Fruit fly (Drosophila melanogaster) whole organism, embryonic: ENCODE measurements around the gene CG9270.

Experiments
- Awh ChIP-seq: fragments of 200-800 bp; sonication (Bioruptor generic); IDR thresholded peaks from 2 replicates; pipeline ENCODE4, ENCODE4 v1.3.6; 2022; ENCODE audit warnings: missing biosample characterization, missing genetic modification characterization
- Blimp-1 ChIP-seq: fragments of 200-800 bp; sonication (Bioruptor generic); optimal IDR thresholded peaks from 3 replicates; lab custom pipeline; 2018; ENCODE audit warnings: missing biosample characterization, missing genetic modification characterization, mild to moderate bottlenecking, moderate library complexity, missing genetic modification reagents
- CG10431 ChIP-seq: fragments of 200-800 bp; sonication (Bioruptor generic); optimal IDR thresholded peaks from 3 replicates; lab custom pipeline; 2018; ENCODE audit warnings: missing biosample characterization, mild to moderate bottlenecking, missing genetic modification characterization
- CG12769 ChIP-seq: fragments of 200-800 bp; sonication (Bioruptor generic); optimal IDR thresholded peaks from 2 replicates; lab custom pipeline; 2019; ENCODE audit warnings: missing biosample characterization, mild to moderate bottlenecking, missing genetic modification characterization, moderate library complexity
- CG13123 ChIP-seq: fragments of 200-800 bp; sonication (Bioruptor generic); optimal IDR thresholded peaks from 2 replicates; lab custom pipeline; 2016; ENCODE audit warnings: missing biosample characterization, missing genetic modification characterization
- CG14965 ChIP-seq: fragments of 200-800 bp; sonication (Bioruptor generic); optimal IDR thresholded peaks from 2 replicates; lab custom pipeline; 2016; ENCODE audit warnings: missing biosample characterization, missing genetic modification characterization, borderline replicate concordance
- CG15696 ChIP-seq: fragments of 200-800 bp; sonication (Bioruptor generic); optimal IDR thresholded peaks from 2 replicates; lab custom pipeline; 2019; ENCODE audit warnings: missing biosample characterization, mild to moderate bottlenecking, missing genetic modification characterization, moderate library complexity
- CG1603 ChIP-seq: fragments of 200-800 bp; sonication (Bioruptor generic); optimal IDR thresholded peaks from 2 replicates; lab custom pipeline; 2019; ENCODE audit warnings: missing biosample characterization, mild to moderate bottlenecking, missing genetic modification characterization, moderate library complexity
- CG18011 ChIP-seq: fragments of 200-800 bp; sonication (Bioruptor generic); optimal IDR thresholded peaks from 2 replicates; lab custom pipeline; 2017; ENCODE audit warnings: missing biosample characterization, missing genetic modification characterization, mild to moderate bottlenecking, moderate library complexity, missing genotype
- CG18262 ChIP-seq: fragments of 200-800 bp; optimal IDR thresholded peaks from 3 replicates; lab custom pipeline; 2019; ENCODE audit warnings: missing biosample characterization, mild to moderate bottlenecking, missing genetic modification characterization, moderate library complexity
- CG2116 ChIP-seq: fragments of 200-800 bp; sonication (Bioruptor generic); optimal IDR thresholded peaks from 3 replicates; lab custom pipeline; 2018; ENCODE audit warnings: missing biosample characterization, mild to moderate bottlenecking, missing genetic modification characterization
- CG2712 ChIP-seq: fragments of 200-800 bp; optimal IDR thresholded peaks from 3 replicates; lab custom pipeline; 2019; ENCODE audit warnings: missing biosample characterization, mild to moderate bottlenecking, missing genetic modification characterization, moderate library complexity
- CG4328 ChIP-seq: fragments of 200-800 bp; sonication (Bioruptor generic); optimal IDR thresholded peaks from 3 replicates; lab custom pipeline; 2017; ENCODE audit warnings: missing biosample characterization, missing genetic modification reagents, missing genetic modification characterization
- CG4360 ChIP-seq: fragments of 200-800 bp; sonication (Bioruptor generic); IDR thresholded peaks from 2 replicates; pipeline ENCODE4 v1.3.6; 2022; ENCODE audit warnings: missing biosample characterization, missing genetic modification characterization
- CG6254 ChIP-seq: fragments of 200-800 bp; sonication (Bioruptor generic); optimal IDR thresholded peaks from 3 replicates; lab custom pipeline; 2017; ENCODE audit warnings: mild to moderate bottlenecking, missing biosample characterization, missing genetic modification reagents, missing genetic modification characterization
- CG6813 ChIP-seq: fragments of 200-800 bp; sonication (Bioruptor generic); optimal IDR thresholded peaks from 2 replicates; lab custom pipeline; 2017; ENCODE audit warnings: missing biosample characterization, missing genetic modification characterization, mild to moderate bottlenecking, moderate library complexity, missing genetic modification reagents
- CG9727 ChIP-seq: fragments of 200-800 bp; sonication (Bioruptor generic); optimal IDR thresholded peaks from 3 replicates; lab custom pipeline; 2017; ENCODE audit warnings: missing biosample characterization, mild to moderate bottlenecking, missing genetic modification characterization
- Dek ChIP-seq: fragments of 200-800 bp; sonication (Bioruptor generic); optimal IDR thresholded peaks from 3 replicates; lab custom pipeline; 2019; ENCODE audit warnings: missing biosample characterization, mild to moderate bottlenecking, missing genetic modification characterization, moderate library complexity
- GATAe ChIP-seq: fragments of 200-800 bp; sonication (Bioruptor generic); conservative IDR thresholded peaks from 2 replicates; pipeline ENCODE4 v1.3.6; 2022; ENCODE audit warnings: missing biosample characterization, missing genetic modification characterization
- Hr51 ChIP-seq, 2 experiments: fragments of 200-800 bp; sonication (Bioruptor generic); optimal IDR thresholded peaks; 2 replicates in 1 of 2; 3 replicates in 1 of 2; lab custom pipeline; 2016 to 2018; ENCODE audit warnings: missing biosample characterization in 2 of 2, missing genetic modification characterization in 2 of 2, mild to moderate bottlenecking in 1 of 2, moderate library complexity in 1 of 2
- Hr78 ChIP-seq, 2 experiments: fragments of 200-800 bp in 1 of 2; fragments of >200 bp in 1 of 2; sonication (Bioruptor generic) in 1 of 2; optimal IDR thresholded peaks; 2 replicates each; lab custom pipeline; 2017 to 2019; ENCODE audit warnings: missing biosample characterization in 2 of 2, missing genetic modification characterization in 2 of 2, mild to moderate bottlenecking in 1 of 2, moderate library complexity in 1 of 2
- Med ChIP-seq: fragments of 200-800 bp; sonication (Bioruptor generic); peaks from one replicate; lab custom pipeline; 2016; ENCODE audit warnings: missing biosample characterization, missing genetic modification characterization, mild to moderate bottlenecking, inconsistent platforms, moderate library complexity
- Nf-YC ChIP-seq: fragments of 200-800 bp; optimal IDR thresholded peaks from 3 replicates; lab custom pipeline; 2019; ENCODE audit warnings: missing biosample characterization, mild to moderate bottlenecking, missing genetic modification characterization, moderate library complexity
- Pdp1 ChIP-seq, 2 experiments: fragments of 200-800 bp; sonication (Bioruptor generic); optimal IDR thresholded peaks; 3 replicates each; lab custom pipeline; 2016; ENCODE audit warnings: missing biosample characterization in 2 of 2, missing genetic modification characterization in 2 of 2, mild to moderate bottlenecking in 1 of 2, moderate library complexity in 1 of 2
- Scr ChIP-seq: fragments of 200-800 bp; sonication (Bioruptor generic); IDR thresholded peaks from 2 replicates; pipeline ENCODE4 v1.3.6; 2022; ENCODE audit warnings: missing biosample characterization, missing genetic modification characterization; ENCODE audit not compliant: partially characterized antibody
- Spps ChIP-seq: fragments of 200-800 bp; sonication (Bioruptor generic); optimal IDR thresholded peaks from 2 replicates; lab custom pipeline; 2018; ENCODE audit warnings: missing biosample characterization, mild to moderate bottlenecking, missing genetic modification characterization
- TFAM ChIP-seq: fragments of 200-800 bp; sonication (Bioruptor generic); optimal IDR thresholded peaks from 2 replicates; lab custom pipeline; 2017; ENCODE audit warnings: missing biosample characterization, missing genetic modification characterization, inconsistent platforms
- Vsx1 ChIP-seq: fragments of 200-800 bp; sonication (Bioruptor generic); optimal IDR thresholded peaks from 2 replicates; lab custom pipeline; 2017; ENCODE audit warnings: missing biosample characterization, mild to moderate bottlenecking, missing genetic modification characterization, missing genetic modification reagents
- Xrp1 ChIP-seq: fragments of 200-800 bp; sonication (Bioruptor generic); IDR thresholded peaks from 2 replicates; pipeline ENCODE4 v1.3.6; 2022; ENCODE audit warnings: missing biosample characterization, missing genetic modification characterization
- abd-A ChIP-seq: fragments of 200-800 bp; sonication (Bioruptor generic); optimal IDR thresholded peaks from 3 replicates; lab custom pipeline; 2019; ENCODE audit warnings: missing biosample characterization, mild to moderate bottlenecking, missing genetic modification characterization, moderate library complexity
- ac ChIP-seq: fragments of 200-800 bp; sonication (Bioruptor generic); optimal IDR thresholded peaks from 3 replicates; lab custom pipeline; 2017; ENCODE audit warnings: missing biosample characterization, mild to moderate bottlenecking, missing genetic modification characterization
- chinmo ChIP-seq: fragments of 200-800 bp; sonication (Bioruptor generic); IDR thresholded peaks from 4 replicates; pipeline ENCODE4 v1.3.6; 2022; ENCODE audit warnings: missing biosample characterization, missing genetic modification characterization; ENCODE audit not compliant: partially characterized antibody
- crol ChIP-seq: fragments of 200-800 bp; sonication (Bioruptor generic); IDR thresholded peaks from 2 replicates; pipeline ENCODE4 v1.3.6; 2022; ENCODE audit warnings: missing biosample characterization, missing genetic modification characterization
- dmrt11E ChIP-seq: fragments of 200-800 bp; sonication (Bioruptor generic); optimal IDR thresholded peaks from 3 replicates; lab custom pipeline; 2018; ENCODE audit warnings: missing biosample characterization, mild to moderate bottlenecking, missing genetic modification characterization, moderate library complexity
- eve ChIP-seq, 2 experiments: fragments of >200 bp; optimal IDR thresholded peaks; 2 replicates each; lab custom pipeline; 2017; ENCODE audit warnings: missing biosample characterization in 2 of 2, missing genetic modification characterization in 2 of 2
- her ChIP-seq: fragments of 200-800 bp; sonication (Bioruptor generic); optimal IDR thresholded peaks from 2 replicates; lab custom pipeline; 2016; ENCODE audit warnings: missing biosample characterization, missing genetic modification characterization
- kni ChIP-seq: fragments of 200-800 bp; sonication (Bioruptor generic); optimal IDR thresholded peaks from 3 replicates; lab custom pipeline; 2017; ENCODE audit warnings: mild to moderate bottlenecking, missing biosample characterization, missing genetic modification reagents, missing genetic modification characterization
- lab ChIP-seq: fragments of 200-800 bp; sonication (Bioruptor generic); optimal IDR thresholded peaks from 3 replicates; lab custom pipeline; 2017; ENCODE audit warnings: missing biosample characterization, missing genetic modification characterization, mild to moderate bottlenecking, moderate library complexity, missing genetic modification reagents
- nmo ChIP-seq: fragments of 200-800 bp; sonication (Bioruptor generic); optimal IDR thresholded peaks from 2 replicates; lab custom pipeline; 2018; ENCODE audit warnings: missing biosample characterization, mild to moderate bottlenecking, missing genetic modification characterization, moderate library complexity
- oc ChIP-seq: fragments of 200-800 bp; sonication (Bioruptor generic); optimal IDR thresholded peaks from 2 replicates; lab custom pipeline; 2018; ENCODE audit warnings: missing biosample characterization, mild to moderate bottlenecking, missing genetic modification characterization, moderate library complexity
- pros ChIP-seq: fragments of 200-800 bp; sonication (Bioruptor generic); optimal IDR thresholded peaks from 3 replicates; lab custom pipeline; 2019; ENCODE audit warnings: missing biosample characterization, mild to moderate bottlenecking, missing genetic modification characterization, moderate library complexity
- salm ChIP-seq: fragments of 200-800 bp; sonication (Bioruptor generic); optimal IDR thresholded peaks from 2 replicates; lab custom pipeline; 2018; ENCODE audit warnings: missing biosample characterization, mild to moderate bottlenecking, missing genetic modification characterization
- sd ChIP-seq: fragments of 200-800 bp; sonication (Bioruptor generic); optimal IDR thresholded peaks from 3 replicates; lab custom pipeline; 2018; ENCODE audit warnings: missing biosample characterization, mild to moderate bottlenecking, missing genetic modification characterization, moderate library complexity
- sens ChIP-seq: fragments of 200-800 bp; sonication (Bioruptor generic); peaks from one replicate; lab custom pipeline; 2016; ENCODE audit warnings: missing biosample characterization, missing genetic modification characterization
- sisA ChIP-seq: fragments of 200-800 bp; sonication (Bioruptor generic); IDR thresholded peaks from 2 replicates; pipeline ENCODE4 v1.3.6; 2022; ENCODE audit warnings: missing biosample characterization, missing genetic modification characterization
- tll ChIP-seq, 2 experiments: fragments of 200-800 bp in 1 of 2; fragments of >200 bp in 1 of 2; sonication (Bioruptor generic) in 1 of 2; optimal IDR thresholded peaks; 2 replicates each; lab custom pipeline; 2017 to 2019; ENCODE audit warnings: missing biosample characterization in 2 of 2, missing genetic modification characterization in 2 of 2, mild to moderate bottlenecking in 1 of 2, moderate library complexity in 1 of 2
- vvl ChIP-seq: fragments of 200-800 bp; sonication (Bioruptor generic); IDR thresholded peaks from 2 replicates; pipeline ENCODE4 v1.3.6; 2022; ENCODE audit warnings: missing biosample characterization, missing genetic modification characterization
- zen ChIP-seq: fragments of 200-800 bp; sonication (Bioruptor generic); optimal IDR thresholded peaks from 3 replicates; lab custom pipeline; 2018; ENCODE audit warnings: missing biosample characterization, mild to moderate bottlenecking, missing genetic modification characterization, moderate library complexity

Gene CG9270

DNA sequence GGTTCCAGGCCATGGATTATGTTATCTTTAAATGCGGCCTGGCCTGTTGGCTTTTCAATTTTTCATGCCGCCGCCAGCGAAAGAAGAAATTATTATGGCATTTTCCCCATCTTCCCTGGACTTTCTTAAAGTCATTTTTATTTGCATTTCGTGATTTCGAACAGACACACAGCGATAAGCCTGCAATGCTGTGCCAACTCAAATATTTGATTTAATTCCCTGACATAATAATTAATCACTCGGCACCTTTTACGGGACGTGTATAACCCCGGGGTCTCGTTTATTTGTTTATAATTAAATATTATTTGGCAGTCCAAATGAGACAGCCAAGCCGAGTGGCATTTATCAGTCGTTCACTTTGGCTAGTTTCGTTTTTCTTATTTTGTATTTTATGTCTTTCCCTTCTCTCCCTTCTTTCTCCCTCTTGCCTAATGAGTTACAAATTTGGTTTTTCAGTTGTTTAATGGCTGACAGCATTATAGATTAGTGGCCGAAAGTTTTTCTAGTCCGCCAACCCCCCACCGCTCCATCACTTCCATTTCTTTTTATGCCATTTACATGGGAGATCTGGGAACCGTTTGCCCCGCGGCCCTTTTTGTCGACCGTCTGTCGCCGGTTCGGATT, 35.9 kb upstream of the CG9270 start:
- TF ChIP-seq tll (GFP tag; optimal IDR thresholded peaks at IDR 0.05; lab: Kevin White, UChicago) = peak in 1 of 2 experiments; percentile 41
- TF ChIP-seq CG14965 (GFP tag; lab: Kevin White, UChicago) = no peak
- TF ChIP-seq CG4328 = peak; percentile 30
- peak; percentile 43 for TF ChIP-seq CG12769 (tag; lab: Kevin White, UChicago)
- no peak for TF ChIP-seq CG13123 (GFP tag; lab: Kevin White, UChicago)
- TF ChIP-seq sd (tag; lab: Kevin White, UChicago) = peak; percentile 27
- peak; percentile 88 for TF ChIP-seq Awh (GFP tag; lab: Robert Waterston, UW)
- no peak for TF ChIP-seq Spps (tag; lab: Kevin White, UChicago)
- TF ChIP-seq CG6813 (GFP tag; lab: Kevin White, UChicago) = peak; percentile 12
- TF ChIP-seq abd-A = peak; percentile 81
- peak; percentile 54 for TF ChIP-seq Med (GFP tag; lab: Kevin White, UChicago)
- TF ChIP-seq CG6254 = peak; percentile 7
- TF ChIP-seq Nf-YC = no peak
- peak; percentile 1 for TF ChIP-seq CG18262 (tag; lab: Kevin White, UChicago)
- peak; percentile 9 for TF ChIP-seq Blimp-1
- peak in 1 of 2 experiments; percentile 29 for TF ChIP-seq Pdp1 (GFP tag; optimal IDR thresholded peaks at IDR 0.05; lab: Kevin White, UChicago)
- peak; percentile 26 for TF ChIP-seq dmrt11E
- 0 out of 2 replicates have a peak, but pooled peaks have one; percentile 4 for TF ChIP-seq vvl (GFP tag; lab: Robert Waterston, UW)
- TF ChIP-seq sisA (GFP tag; lab: Robert Waterston, UW) = no peak
- peak in 1 of 2 experiments; percentile 60 for TF ChIP-seq eve (GFP tag; optimal IDR thresholded peaks at IDR 0.05; lab: Kevin White, UChicago)
- TF ChIP-seq lab (GFP tag; lab: Kevin White, UChicago) = peak; percentile 20
- TF ChIP-seq CG18011 (GFP tag; lab: Kevin White, UChicago) = no peak
- peak; percentile 38 for TF ChIP-seq CG10431 (GFP tag; lab: Kevin White, UChicago)
- TF ChIP-seq her = no peak
- peak; percentile 54 for TF ChIP-seq pros (GFP tag; lab: Kevin White, UChicago)
- TF ChIP-seq CG2712 = peak; percentile 11
- TF ChIP-seq chinmo (GFP tag; lab: Robert Waterston, UW) = 0 out of 4 replicates have a peak, but pooled peaks have one; percentile 25
- TF ChIP-seq oc = peak; percentile 48
- TF ChIP-seq Hr78 (GFP tag; optimal IDR thresholded peaks at IDR 0.05; lab: Kevin White, UChicago) = peak in 1 of 2 experiments; percentile 41
- TF ChIP-seq salm (tag; lab: Kevin White, UChicago) = peak; percentile 50
- TF ChIP-seq sens (GFP tag; lab: Kevin White, UChicago) = peak; percentile 83
- TF ChIP-seq crol (GFP tag; lab: Robert Waterston, UW) = peak; percentile 60; the same call in 1 of the 2 replicates
- peak; percentile 29 for TF ChIP-seq kni (GFP tag; lab: Kevin White, UChicago)
- TF ChIP-seq Dek (tag; lab: Kevin White, UChicago) = no peak
- TF ChIP-seq GATAe (GFP tag; lab: Robert Waterston, UW) = no peak

DNA sequence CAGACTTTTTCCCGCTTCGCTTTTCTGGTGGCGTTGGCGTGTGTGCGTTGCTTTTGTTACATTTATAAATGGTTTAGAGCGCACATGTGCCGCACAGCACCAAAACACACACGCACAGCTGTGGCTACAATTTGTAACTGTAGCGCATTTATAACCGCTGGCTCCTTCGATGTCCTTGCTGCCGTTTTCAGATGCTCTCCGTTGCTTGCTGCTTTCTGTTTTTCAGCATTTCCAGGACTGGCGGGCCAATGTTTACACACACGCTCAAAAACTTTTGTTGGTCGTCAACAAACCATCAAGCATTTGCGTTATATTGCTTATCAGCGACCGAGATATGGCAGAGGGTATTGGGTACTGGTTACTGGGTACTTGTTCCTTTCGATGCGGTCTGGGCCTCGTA, 34.8 kb upstream of the CG9270 start:
- TF ChIP-seq ac = peak; percentile 7
- peak; percentile 7 for TF ChIP-seq CG9727 (GFP tag; lab: Kevin White, UChicago)
- peak; percentile 31; the same call in 1 of the 2 replicates for TF ChIP-seq Xrp1
- TF ChIP-seq CG1603 = peak; percentile 12
- TF ChIP-seq CG4360 (GFP tag; lab: Robert Waterston, UW) = 0 out of 2 replicates have a peak, but pooled peaks have one; percentile 34
- peak; percentile 39 for TF ChIP-seq CG15696
- no peak for TF ChIP-seq Vsx1 (GFP tag; lab: Kevin White, UChicago)
- TF ChIP-seq Hr51 (GFP tag; optimal IDR thresholded peaks at IDR 0.05; lab: Kevin White, UChicago) = no peak
- TF ChIP-seq Scr = 0 out of 2 replicates have a peak, but pooled peaks have one; percentile 10
- TF ChIP-seq nmo (GFP tag; lab: Kevin White, UChicago) = no peak
- TF ChIP-seq tll (GFP tag; optimal IDR thresholded peaks at IDR 0.05; lab: Kevin White, UChicago) = peak in 1 of 2 experiments; percentile 27
- peak; percentile 0 for TF ChIP-seq CG2116 (GFP tag; lab: Kevin White, UChicago)
- TF ChIP-seq zen (tag; lab: Kevin White, UChicago) = peak; percentile 0
- no peak for TF ChIP-seq TFAM (GFP tag; lab: Kevin White, UChicago)
